Worm (Caenorhabditis elegans) whole organism, early embryonic: ENCODE results near the gene egl-46.

ENCODE experiments used
- F13C5.2 ChIP-seq: sonication (generic microtip); optimal IDR thresholded peaks from 2 replicates; lab custom pipeline; 2017; ENCODE audit warnings: mild to moderate bottlenecking, missing genetic modification characterization, inconsistent platforms, missing compliant biosample characterization
- aly-1 ChIP-seq: sonication (generic microtip); optimal IDR thresholded peaks from 2 replicates; lab custom pipeline; 2016; ENCODE audit warnings: missing genetic modification characterization, missing compliant biosample characterization
- ama-1 ChIP-seq: fragments of 150-350 bp; optimal IDR thresholded peaks from 2 replicates; lab custom pipeline; 2014
- flt-1 ChIP-seq: fragments of 200-800 bp; sonication (Bioruptor generic); IDR thresholded peaks from 2 replicates; pipeline ENCODE4 v1.3.6; 2022; ENCODE audit warnings: missing genetic modification characterization, missing compliant biosample characterization
- tbx-11 ChIP-seq: fragments of 200-800 bp; sonication (Bioruptor generic); IDR thresholded peaks from 2 replicates; pipeline ENCODE4 v1.3.6; 2022; ENCODE audit warnings: missing genetic modification characterization, missing compliant biosample characterization

- TF ChIP-seq flt-1 (GFP tag; lab: Robert Waterston, UW) (no peak), tbx-11 (GFP tag; lab: Robert Waterston, UW) (no peak), F13C5.2 (tag; lab: Kevin White, UChicago) (no peak), ama-1 (lab: Kevin White, UChicago) (no peak), aly-1 (tag; lab: Kevin White, UChicago) (no peak)
These were observed 16.2 kb upstream of the egl-46 start, which contains the start of gene W02F12.2 for ce11 chrV:6697552-6697951.
